Worm (Caenorhabditis elegans) whole organism, L4/young adult: Measurements from ENCODE around the gene C33D3.4.

Experiments used
- dao-5 ChIP-seq: sonication (generic microtip); optimal IDR thresholded peaks from 2 replicates; lab custom pipeline; 2016; ENCODE audit warnings: missing genotype, missing genetic modification characterization, moderate library complexity, missing compliant biosample characterization
- him-1 ChIP-seq: sonication (generic microtip); optimal IDR thresholded peaks from 2 replicates; lab custom pipeline; 2016; ENCODE audit warnings: missing genotype, missing genetic modification reagents, missing genetic modification characterization, missing compliant biosample characterization

- TF ChIP-seq dao-5 (no peak), him-1 (tag; lab: Kevin White, UChicago) (no peak)
These were observed at the start of gene C33D3.4 for ce11 chrX:10488763-10489162.
